Fruit fly (Drosophila melanogaster): ENCODE measurements around the gene myd.

myd gene

DNA sequence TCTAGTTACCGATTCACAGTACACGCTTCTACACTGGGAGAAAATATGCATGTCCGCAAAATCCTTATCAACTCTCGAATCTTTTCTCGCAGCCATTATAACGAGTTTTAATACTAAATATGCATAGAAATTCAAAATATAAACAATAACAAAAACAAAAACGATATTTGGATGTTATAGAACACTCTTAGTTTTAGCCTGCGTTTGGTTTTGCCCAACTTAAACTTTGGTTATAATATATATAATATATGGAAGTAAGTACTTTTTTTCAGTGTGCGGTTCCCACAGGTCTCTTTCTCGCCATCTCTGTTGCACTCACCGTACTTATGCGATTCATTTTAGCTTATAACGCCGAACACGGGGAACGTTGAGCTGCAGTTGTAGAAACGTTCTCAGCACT is 31.3 kb downstream of the myd start, which contains the start of gene cry (continued):
- TF ChIP-seq CG15073 (GFP tag; optimal IDR thresholded peaks at IDR 0.05): no peak
- no peak for TF ChIP-seq CG8924 (tag; optimal IDR thresholded peaks at IDR 0.05)
- TF ChIP-seq Scr (GFP tag; IDR thresholded peaks at IDR 0.05; ENCODE audit: partially characterized antibody): no peak
- TF ChIP-seq CG7786 (GFP tag; optimal IDR thresholded peaks at IDR 0.05): no peak
- TF ChIP-seq sisA (GFP tag; IDR thresholded peaks at IDR 0.05): peak; percentile 41; the same call in 1 of the 2 replicates
- no peak for TF ChIP-seq Dad (GFP tag; optimal IDR thresholded peaks at IDR 0.05)
- peak; percentile 32 for TF ChIP-seq CG6254 (GFP tag; optimal IDR thresholded peaks at IDR 0.05)
- TF ChIP-seq Six4 (GFP tag; optimal IDR thresholded peaks at IDR 0.05): peak; percentile 9
- TF ChIP-seq CG10209 (GFP tag; optimal IDR thresholded peaks at IDR 0.05): peak; percentile 55
- no peak for TF ChIP-seq NK7.1 (GFP tag; optimal IDR thresholded peaks at IDR 0.05)
- TF ChIP-seq CG17359 (tag; optimal IDR thresholded peaks at IDR 0.05): peak; percentile 63
- no peak for TF ChIP-seq CG17612 (GFP tag; IDR thresholded peaks at IDR 0.05)
- no peak for TF ChIP-seq hth (optimal IDR thresholded peaks at IDR 0.05)
- TF ChIP-seq br (optimal IDR thresholded peaks at IDR 0.05): no peak
- no peak for TF ChIP-seq Optix (GFP tag; IDR thresholded peaks at IDR 0.05)
- no peak for TF ChIP-seq sima (GFP tag; optimal IDR thresholded peaks at IDR 0.05)
- no peak for TF ChIP-seq Side (GFP tag; optimal IDR thresholded peaks at IDR 0.05)
- TF ChIP-seq Rx (GFP tag; IDR thresholded peaks at IDR 0.05): no peak
- TF ChIP-seq CG14441 (GFP tag; IDR thresholded peaks at IDR 0.05): no peak
- no peak for TF ChIP-seq Dip2 (GFP tag; IDR thresholded peaks at IDR 0.05)
- no peak for TF ChIP-seq fd64A (GFP tag; optimal IDR thresholded peaks at IDR 0.05)
- TF ChIP-seq Mrtf (GFP tag; IDR thresholded peaks at IDR 0.05): no peak
- TF ChIP-seq CG7928 (GFP tag; optimal IDR thresholded peaks at IDR 0.05): no peak
- TF ChIP-seq peb (GFP tag; IDR thresholded peaks at IDR 0.05): no peak
- TF ChIP-seq MESR4 (GFP tag; optimal IDR thresholded peaks at IDR 0.05): no peak
- TF ChIP-seq Blimp-1 (GFP tag; optimal IDR thresholded peaks at IDR 0.05): no peak
- TF ChIP-seq CTCF (GFP tag; optimal IDR thresholded peaks at IDR 0.05): no peak
- peak; percentile 42 for TF ChIP-seq CG18619 (GFP tag; optimal IDR thresholded peaks at IDR 0.05)
- no peak for TF ChIP-seq z (GFP tag; IDR thresholded peaks at IDR 0.05)
- TF ChIP-seq CoRest (tag; optimal IDR thresholded peaks at IDR 0.05): peak; percentile 76
- no peak for TF ChIP-seq Bgb (GFP tag; IDR thresholded peaks at IDR 0.05; ENCODE audit: partially characterized antibody)
- TF ChIP-seq CG18764 (GFP tag; optimal IDR thresholded peaks at IDR 0.05): peak; percentile 28
- TF ChIP-seq ara (GFP tag; IDR thresholded peaks at IDR 0.05): 0 out of 2 replicates have a peak, but pooled peaks have one; percentile 5
- TF ChIP-seq tin (GFP tag; optimal IDR thresholded peaks at IDR 0.05): peak; percentile 49
- no peak for TF ChIP-seq CG31224 (GFP tag; IDR thresholded peaks at IDR 0.05)
- TF ChIP-seq CG4404 (GFP tag; IDR thresholded peaks at IDR 0.05): no peak
- TF ChIP-seq crc (GFP tag; optimal IDR thresholded peaks at IDR 0.05): no peak
- TF ChIP-seq Sox102F (GFP tag; optimal IDR thresholded peaks at IDR 0.05): peak; percentile 77
- no peak for TF ChIP-seq CG2120 (GFP tag; optimal IDR thresholded peaks at IDR 0.05)
- no peak for TF ChIP-seq inv (GFP tag; IDR thresholded peaks at IDR 0.05; ENCODE audit: partially characterized antibody)
- TF ChIP-seq CG11398 (GFP tag; optimal IDR thresholded peaks at IDR 0.05): no peak
- TF ChIP-seq lab (GFP tag; optimal IDR thresholded peaks at IDR 0.05): peak; percentile 56
- TF ChIP-seq ase (GFP tag; IDR thresholded peaks at IDR 0.05): no peak
- TF ChIP-seq CG2202 (tag; optimal IDR thresholded peaks at IDR 0.05): peak; percentile 45
- no peak for TF ChIP-seq Tbp (GFP tag; optimal IDR thresholded peaks at IDR 0.05)
- TF ChIP-seq chm (GFP tag; IDR thresholded peaks at IDR 0.05): no peak
- no peak for TF ChIP-seq ash1 (GFP tag; optimal IDR thresholded peaks at IDR 0.05)
- 0 out of 2 replicates have a peak, but pooled peaks have one; percentile 14 for TF ChIP-seq CG9215 (GFP tag; IDR thresholded peaks at IDR 0.05)
- 0 out of 2 replicates have a peak, but pooled peaks have one; percentile 12 for TF ChIP-seq danr (GFP tag; IDR thresholded peaks at IDR 0.05)
- TF ChIP-seq CG7745 (tag; optimal IDR thresholded peaks at IDR 0.05): no peak
- TF ChIP-seq Ssrp (tag; optimal IDR thresholded peaks at IDR 0.05): peak; percentile 79
- no peak for TF ChIP-seq H2.0 (GFP tag; IDR thresholded peaks at IDR 0.05)
- TF ChIP-seq gsb-n (tag; optimal IDR thresholded peaks at IDR 0.05): peak; percentile 40
- no peak for TF ChIP-seq CG3838 (GFP tag; optimal IDR thresholded peaks at IDR 0.05)
